Fruit fly (Drosophila melanogaster) whole organism, adult: ENCODE results near the gene HP1b.

Experiments
- CG11617 ChIP-seq: fragments of 200-800 bp; sonication (Bioruptor generic); optimal IDR thresholded peaks from 2 replicates; lab custom pipeline; 2017; ENCODE audit warnings: mild to moderate bottlenecking, missing biosample characterization, missing genetic modification reagents, missing genetic modification characterization
- CG12768 ChIP-seq: fragments of 200-800 bp; sonication (Bioruptor generic); optimal IDR thresholded peaks from 2 replicates; lab custom pipeline; 2017; ENCODE audit warnings: missing biosample characterization, missing genetic modification characterization, mild to moderate bottlenecking, moderate library complexity, missing genetic modification reagents
- CG1620 ChIP-seq: fragments of 200-800 bp; sonication (Bioruptor generic); optimal IDR thresholded peaks from 2 replicates; lab custom pipeline; 2016; ENCODE audit warnings: missing biosample characterization, missing genetic modification characterization
- CG33017 ChIP-seq: fragments of 200-800 bp; sonication (Bioruptor generic); optimal IDR thresholded peaks from 2 replicates; lab custom pipeline; 2018; ENCODE audit warnings: missing biosample characterization, mild to moderate bottlenecking, missing genetic modification characterization, moderate library complexity
- CG5204 ChIP-seq: fragments of 200-800 bp; sonication (Bioruptor generic); optimal IDR thresholded peaks from 2 replicates; lab custom pipeline; 2016; ENCODE audit warnings: missing biosample characterization, missing genetic modification characterization
- CG7101 ChIP-seq: fragments of 200-800 bp; sonication (Bioruptor generic); optimal IDR thresholded peaks from 2 replicates; lab custom pipeline; 2018; ENCODE audit warnings: missing biosample characterization, mild to moderate bottlenecking, missing genetic modification characterization, moderate library complexity
- Clk ChIP-seq: fragments of 200-800 bp; sonication (Bioruptor generic); optimal IDR thresholded peaks from 2 replicates; lab custom pipeline; 2017; ENCODE audit warnings: missing biosample characterization, missing genetic modification characterization
- Hr96 ChIP-seq: fragments of 200-800 bp; sonication (Bioruptor generic); optimal IDR thresholded peaks from 2 replicates; lab custom pipeline; 2016; ENCODE audit warnings: missing biosample characterization, missing genetic modification characterization
- Mnt ChIP-seq: fragments of 200-800 bp; sonication (Bioruptor generic); optimal IDR thresholded peaks from 2 replicates; lab custom pipeline; 2016; ENCODE audit warnings: missing biosample characterization, mild to moderate bottlenecking, missing genetic modification characterization
- cic ChIP-seq: fragments of 200-800 bp; sonication (Bioruptor generic); optimal IDR thresholded peaks from 2 replicates; lab custom pipeline; 2017; ENCODE audit warnings: missing biosample characterization, mild to moderate bottlenecking, missing genetic modification characterization, moderate library complexity
- kay ChIP-seq: fragments of 200-800 bp; sonication (Bioruptor generic); peaks from one replicate; lab custom pipeline; 2016; ENCODE audit warnings: missing biosample characterization, missing genetic modification characterization, borderline replicate concordance

- TF ChIP-seq kay: no peak
- TF ChIP-seq Hr96: no peak
- TF ChIP-seq CG33017: no peak
- TF ChIP-seq CG7101 (tag; lab: Kevin White, UChicago): no peak
- no peak for TF ChIP-seq cic (GFP tag; lab: Kevin White, UChicago)
- TF ChIP-seq CG12768: no peak
- no peak for TF ChIP-seq CG5204
- no peak for TF ChIP-seq Mnt (GFP tag; lab: Kevin White, UChicago)
- no peak for TF ChIP-seq CG1620 (GFP tag; lab: Kevin White, UChicago)
- TF ChIP-seq CG11617: no peak
- TF ChIP-seq Clk (GFP tag; lab: Kevin White, UChicago): no peak
These were observed 37.0 kb upstream of the HP1b start for dm6 chrX:9043711-9044505.
